Worm (Caenorhabditis elegans) whole organism, midembryonic: ENCODE data around the gene F31F4.17.

Experiments used
- T22C8.4 ChIP-seq: fragments of 200-800 bp; sonication (Bioruptor generic); IDR thresholded peaks from 2 replicates; pipeline ENCODE4 v1.3.6; 2022; ENCODE audit warnings: missing genetic modification characterization, missing compliant biosample characterization
- cog-1 ChIP-seq: sonication (generic microtip); optimal IDR thresholded peaks from 2 replicates; lab custom pipeline; 2016; ENCODE audit warnings: missing genetic modification characterization, missing compliant biosample characterization
- flt-1 ChIP-seq: fragments of 200-800 bp; sonication (Bioruptor generic); IDR thresholded peaks from 2 replicates; pipeline ENCODE4 v1.3.6; 2022; ENCODE audit warnings: missing genetic modification characterization, missing compliant biosample characterization
- klf-2 ChIP-seq: fragments of 200-800 bp; sonication (Bioruptor generic); conservative IDR thresholded peaks from 2 replicates; pipeline ENCODE4 v1.3.6; 2022; ENCODE audit warnings: missing genetic modification reagents, missing genetic modification characterization, missing compliant biosample characterization
- med-1 ChIP-seq: sonication (generic microtip); optimal IDR thresholded peaks from 2 replicates; lab custom pipeline; 2017; ENCODE audit warnings: missing genetic modification characterization, mild to moderate bottlenecking, missing compliant biosample characterization, antibody characterized with exemption, missing genetic modification reagents; ENCODE audit not compliant: insufficient read depth
- ref-1 ChIP-seq: fragments of 200-800 bp; sonication (Bioruptor generic); conservative IDR thresholded peaks from 2 replicates; pipeline ENCODE4 v1.3.6; 2022; ENCODE audit warnings: missing genetic modification reagents, missing genetic modification characterization, missing compliant biosample characterization
- tab-1 ChIP-seq: fragments of 200-800 bp; sonication (Bioruptor generic); IDR thresholded peaks from 2 replicates; pipeline ENCODE4 v1.3.6; 2022; ENCODE audit warnings: missing genetic modification characterization, missing compliant biosample characterization
- ztf-23 ChIP-seq: fragments of 200-800 bp; sonication (Bioruptor generic); IDR thresholded peaks from 2 replicates; pipeline ENCODE4 v1.3.6; 2022; ENCODE audit warnings: missing genetic modification reagents, missing genetic modification characterization, missing compliant biosample characterization
- ztf-29 ChIP-seq: fragments of 200-800 bp; sonication (Bioruptor generic); IDR thresholded peaks from 2 replicates; pipeline ENCODE4 v1.3.6; 2022; ENCODE audit warnings: missing genetic modification reagents, missing genetic modification characterization, missing compliant biosample characterization

ce11 chrV:610217-610616, 49.9 kb downstream of the F31F4.17 start, which contains the start of gene nhr-90:
- TF ChIP-seq T22C8.4 (GFP tag; lab: Robert Waterston, UW) (no peak), flt-1 (GFP tag; lab: Robert Waterston, UW) (no peak), med-1 (no peak), ztf-23 (GFP tag; lab: Robert Waterston, UW) (no peak), ztf-29 (GFP tag; lab: Robert Waterston, UW) (no peak), cog-1 (tag; lab: Kevin White, UChicago) (no peak), klf-2 (no peak), tab-1 (no peak), ref-1 (GFP tag; lab: Robert Waterston, UW) (no peak)
